Worm (Caenorhabditis elegans): ENCODE data around the gene rpl-3.

- no peak for TF ChIP-seq ceh-24 (tag; optimal IDR thresholded peaks at IDR 0.05)
- no peak for TF ChIP-seq ama-1 (optimal IDR thresholded peaks at IDR 0.05)
- TF ChIP-seq unc-3 (GFP tag; conservative IDR thresholded peaks at IDR 0.05): no peak
- no peak for TF ChIP-seq unc-3 (tag; optimal IDR thresholded peaks at IDR 0.05)
- TF ChIP-seq odd-2 (tag; optimal IDR thresholded peaks at IDR 0.05): no peak
- TF ChIP-seq F13H6.1 (tag; optimal IDR thresholded peaks at IDR 0.05): no peak
Measured at ce11 chrIII:3876197-3876897, 8.7 kb downstream of the rpl-3 start.
